Fruit fly (Drosophila melanogaster): ENCODE data around the gene crim.

The crim gene

DNA sequence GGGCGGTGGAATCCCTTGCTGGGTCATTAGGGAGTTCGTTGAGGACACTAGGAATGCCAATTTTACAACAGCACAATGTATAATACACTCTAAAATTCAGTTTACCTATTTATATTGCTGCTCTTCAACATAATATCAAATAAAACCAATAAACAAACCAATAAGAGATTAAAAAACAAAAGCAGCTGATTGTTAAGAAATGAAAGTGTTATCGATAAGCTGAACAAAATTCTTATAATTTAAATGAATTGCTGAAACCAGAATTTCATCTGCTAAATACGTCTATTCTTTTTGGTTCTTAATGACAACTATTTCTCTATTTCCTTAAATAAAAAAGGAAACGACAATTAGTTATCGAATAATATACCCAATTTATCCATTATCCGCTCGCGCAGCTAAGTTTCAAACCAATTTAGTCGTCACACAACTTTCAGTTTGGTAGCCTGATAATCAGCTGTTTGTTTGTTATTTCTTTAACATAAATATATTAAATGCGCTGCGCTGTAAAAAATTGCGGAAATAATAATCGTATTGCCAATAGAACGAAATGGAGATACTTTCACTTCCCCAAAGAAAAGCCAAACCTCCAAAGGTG lies 19.9 kb downstream of the crim start, which contains the start of the genes Pldn and CG14135 (continued):
- no peak for TF ChIP-seq CG3163 (GFP tag; optimal IDR thresholded peaks at IDR 0.05)
- peak; percentile 72 for TF ChIP-seq pzg (GFP tag; optimal IDR thresholded peaks at IDR 0.05)
- TF ChIP-seq lab (GFP tag; optimal IDR thresholded peaks at IDR 0.05): no peak
- no peak for TF ChIP-seq B-H2 (GFP tag; optimal IDR thresholded peaks at IDR 0.05)
- no peak for TF ChIP-seq z (GFP tag; IDR thresholded peaks at IDR 0.05)
- TF ChIP-seq sob (GFP tag; IDR thresholded peaks at IDR 0.05): no peak
- no peak for TF ChIP-seq odd (GFP tag; optimal IDR thresholded peaks at IDR 0.05)
- no peak for TF ChIP-seq CG11456 (GFP tag; IDR thresholded peaks at IDR 0.05)
- no peak for TF ChIP-seq CG14050 (GFP tag; IDR thresholded peaks at IDR 0.05)
- TF ChIP-seq CG14860 (GFP tag; IDR thresholded peaks at IDR 0.05; ENCODE audit: partially characterized antibody): no peak
- TF ChIP-seq CG8478 (optimal IDR thresholded peaks at IDR 0.05): no peak
- TF ChIP-seq sisA (GFP tag; IDR thresholded peaks at IDR 0.05): no peak
- no peak for TF ChIP-seq Sry-β (GFP tag; optimal IDR thresholded peaks at IDR 0.05)
- TF ChIP-seq fru (optimal IDR thresholded peaks at IDR 0.05): no peak
- TF ChIP-seq Awh (GFP tag; IDR thresholded peaks at IDR 0.05): no peak
- TF ChIP-seq CG30431 (GFP tag; optimal IDR thresholded peaks at IDR 0.05): no peak
- no peak for TF ChIP-seq dpn (GFP tag; optimal IDR thresholded peaks at IDR 0.05)
- peak; percentile 8 for TF ChIP-seq Vsx1 (GFP tag; optimal IDR thresholded peaks at IDR 0.05)
- no peak for TF ChIP-seq CG8089 (GFP tag; optimal IDR thresholded peaks at IDR 0.05)
- peak; percentile 68 for TF ChIP-seq scrt (GFP tag; optimal IDR thresholded peaks at IDR 0.05)
- TF ChIP-seq CG6254 (GFP tag; optimal IDR thresholded peaks at IDR 0.05): no peak
- TF ChIP-seq Mes4 (GFP tag; optimal IDR thresholded peaks at IDR 0.05): no peak
- no peak for TF ChIP-seq Fer3 (tag; optimal IDR thresholded peaks at IDR 0.05)
- TF ChIP-seq Lpt (GFP tag; optimal IDR thresholded peaks at IDR 0.05): no peak
- TF ChIP-seq hb (GFP tag; IDR thresholded peaks at IDR 0.05; ENCODE audit: partially characterized antibody): no peak
- TF ChIP-seq CG7556 (GFP tag; optimal IDR thresholded peaks at IDR 0.05): no peak
- no peak for TF ChIP-seq CG16779 (GFP tag; IDR thresholded peaks at IDR 0.05)
- peak; percentile 61 for TF ChIP-seq CG13287 (GFP tag; IDR thresholded peaks at IDR 0.05; ENCODE audit: partially characterized antibody)
- TF ChIP-seq CG5953 (GFP tag; IDR thresholded peaks at IDR 0.05): no peak
- no peak for TF ChIP-seq ro (GFP tag; IDR thresholded peaks at IDR 0.05)
- TF ChIP-seq Hand (GFP tag; optimal IDR thresholded peaks at IDR 0.05): no peak
- TF ChIP-seq CG15601 (tag; optimal IDR thresholded peaks at IDR 0.05): no peak
- TF ChIP-seq E2f1 (GFP tag; IDR thresholded peaks at IDR 0.05): no peak
- TF ChIP-seq fd102C (GFP tag; optimal IDR thresholded peaks at IDR 0.05): no peak
- no peak for TF ChIP-seq prd (optimal IDR thresholded peaks at IDR 0.05)
- no peak for TF ChIP-seq prd (GFP tag; IDR thresholded peaks at IDR 0.05)
- TF ChIP-seq hth (optimal IDR thresholded peaks at IDR 0.05): no peak
- no peak for TF ChIP-seq ken (GFP tag; IDR thresholded peaks at IDR 0.05)
- TF ChIP-seq CG7786 (GFP tag; optimal IDR thresholded peaks at IDR 0.05): no peak
- TF ChIP-seq shn (GFP tag; optimal IDR thresholded peaks at IDR 0.05): no peak
- no peak for TF ChIP-seq cato (GFP tag; optimal IDR thresholded peaks at IDR 0.05; ENCODE audit: borderline replicate concordance)
- no peak for TF ChIP-seq CG7963 (GFP tag; IDR thresholded peaks at IDR 0.05; ENCODE audit: partially characterized antibody)
- no peak for TF ChIP-seq CoRest (tag; optimal IDR thresholded peaks at IDR 0.05)
- TF ChIP-seq dati (GFP tag; IDR thresholded peaks at IDR 0.05): no peak
- TF ChIP-seq disco-r (GFP tag; optimal IDR thresholded peaks at IDR 0.05): no peak
- TF ChIP-seq ash1 (GFP tag; optimal IDR thresholded peaks at IDR 0.05): no peak
- no peak for TF ChIP-seq en (GFP tag; optimal IDR thresholded peaks at IDR 0.05)
- TF ChIP-seq stwl (tag; optimal IDR thresholded peaks at IDR 0.05): peak; percentile 63
- no peak for TF ChIP-seq Taf1 (GFP tag; IDR thresholded peaks at IDR 0.05)
- no peak for TF ChIP-seq CG18262 (tag; optimal IDR thresholded peaks at IDR 0.05)
- TF ChIP-seq CG13775 (GFP tag; optimal IDR thresholded peaks at IDR 0.05): no peak
- TF ChIP-seq CG4282 (GFP tag; optimal IDR thresholded peaks at IDR 0.05): no peak
- TF ChIP-seq CG7372 (GFP tag; IDR thresholded peaks at IDR 0.05): no peak

All from whole organism, embryonic.